Worm (Caenorhabditis elegans) whole organism, L4 larva: ENCODE measurements around the gene F58H1.5.

Source experiments
- D1046.2 ChIP-seq: fragments of 200-800 bp; sonication (Bioruptor generic); IDR thresholded peaks from 2 replicates; pipeline ENCODE4 v1.3.6; 2022; ENCODE audit warnings: missing genetic modification characterization, missing compliant biosample characterization
- F10B5.3 ChIP-seq: sonication (generic microtip); optimal IDR thresholded peaks from 2 replicates; lab custom pipeline; 2016; ENCODE audit warnings: mild to moderate bottlenecking, missing genetic modification characterization, missing compliant biosample characterization
- F49E8.2 ChIP-seq: sonication (generic microtip); optimal IDR thresholded peaks from 2 replicates; lab custom pipeline; 2016; ENCODE audit warnings: missing compliant biosample characterization, mild to moderate bottlenecking, missing genetic modification characterization, borderline replicate concordance
- T20F7.1 ChIP-seq: fragments of 200-800 bp; sonication (Bioruptor generic); optimal IDR thresholded peaks from 2 replicates; lab custom pipeline; 2018; ENCODE audit warnings: mild to moderate bottlenecking, missing genetic modification characterization, missing compliant biosample characterization
- ZK337.2 ChIP-seq: fragments of 200-800 bp; sonication (Bioruptor generic); IDR thresholded peaks from 2 replicates; pipeline ENCODE4 v1.3.6; 2022; ENCODE audit warnings: missing genetic modification reagents, missing genetic modification characterization, missing compliant biosample characterization
- arid-1 ChIP-seq: fragments of 200-800 bp; sonication (Bioruptor generic); conservative IDR thresholded peaks from 2 replicates; pipeline ENCODE4 v1.3.6; 2022; ENCODE audit warnings: missing genetic modification reagents, missing genetic modification characterization, missing compliant biosample characterization
- ceh-20 ChIP-seq: fragments of 200-800 bp; sonication (Bioruptor generic); IDR thresholded peaks from 2 replicates; pipeline ENCODE4 v1.3.6; 2022; ENCODE audit warnings: missing genetic modification reagents, missing genetic modification characterization, missing compliant biosample characterization
- ceh-32 ChIP-seq: sonication (generic microtip); optimal IDR thresholded peaks from 2 replicates; lab custom pipeline; 2016; ENCODE audit warnings: mild to moderate bottlenecking, missing genetic modification characterization, missing compliant biosample characterization; ENCODE audit not compliant: poor library complexity
- ceh-44 ChIP-seq: fragments of 200-800 bp; sonication (Bioruptor generic); IDR thresholded peaks from 2 replicates; pipeline ENCODE4 v1.3.6; 2022; ENCODE audit warnings: missing genetic modification reagents, missing genetic modification characterization, missing compliant biosample characterization
- ceh-82 ChIP-seq: sonication (generic microtip); optimal IDR thresholded peaks from 2 replicates; lab custom pipeline; 2017; ENCODE audit warnings: missing biosample characterization, missing genetic modification characterization
- ces-1 ChIP-seq: fragments of 150-350 bp; sonication (generic microtip); optimal IDR thresholded peaks from 4 replicates; lab custom pipeline; 2014; ENCODE audit warnings: missing biosample characterization, missing genetic modification reagents, missing genetic modification characterization
- cey-2 ChIP-seq: sonication (generic microtip); optimal IDR thresholded peaks from 3 replicates; lab custom pipeline; 2017; ENCODE audit warnings: missing genetic modification characterization, mild to moderate bottlenecking, missing compliant biosample characterization, antibody characterized with exemption, borderline replicate concordance; ENCODE audit not compliant: insufficient read depth
- daf-12 ChIP-seq: fragments of 150-350 bp; optimal IDR thresholded peaks from 2 replicates; lab custom pipeline; 2014; ENCODE audit warnings: missing biosample characterization, missing genetic modification reagents, missing genetic modification characterization
- daf-16 ChIP-seq, 3 experiments: sonication (generic microtip); optimal IDR thresholded peaks; 2 replicates each; lab custom pipeline; 2016 to 2017; ENCODE audit warnings: missing genetic modification characterization in 3 of 3, missing genetic modification reagents in 3 of 3, mild to moderate bottlenecking in 2 of 3, missing compliant biosample characterization in 2 of 3, missing biosample characterization in 1 of 3, moderate library complexity in 1 of 3
- dmd-6 ChIP-seq: fragments of 200-800 bp; sonication (Bioruptor generic); IDR thresholded peaks from 2 replicates; pipeline ENCODE4 v1.3.6; 2022; ENCODE audit warnings: missing genetic modification reagents, missing genetic modification characterization, missing compliant biosample characterization
- dmd-8 ChIP-seq: fragments of 200-800 bp; sonication (Bioruptor generic); IDR thresholded peaks from 2 replicates; pipeline ENCODE4 v1.3.6; 2022; ENCODE audit warnings: missing genetic modification characterization, missing compliant biosample characterization
- dve-1 ChIP-seq: sonication (generic microtip); optimal IDR thresholded peaks from 2 replicates; lab custom pipeline; 2017; ENCODE audit warnings: antibody characterized with exemption, mild to moderate bottlenecking, missing genetic modification characterization, missing compliant biosample characterization; ENCODE audit not compliant: insufficient read depth
- egl-27 ChIP-seq: sonication (generic microtip); optimal IDR thresholded peaks from 3 replicates; lab custom pipeline; 2017; ENCODE audit warnings: missing biosample characterization, missing genetic modification reagents, missing genetic modification characterization
- fos-1 ChIP-seq: fragments of 150-350 bp; optimal IDR thresholded peaks from 2 replicates; lab custom pipeline; 2014; ENCODE audit warnings: missing biosample characterization, missing genetic modification characterization
- gei-8 ChIP-seq: fragments of 200-800 bp; sonication (Bioruptor generic); optimal IDR thresholded peaks from 2 replicates; lab custom pipeline; 2018; ENCODE audit warnings: mild to moderate bottlenecking, missing genetic modification characterization, missing compliant biosample characterization
- hif-1 ChIP-seq, 2 experiments: sonication (generic microtip); optimal IDR thresholded peaks; 2 replicates each; lab custom pipeline; 2016 to 2017; ENCODE audit warnings: missing compliant biosample characterization in 2 of 2, missing genetic modification characterization in 2 of 2, missing genetic modification reagents in 2 of 2, missing genotype in 2 of 2, mild to moderate bottlenecking in 1 of 2
- hlh-11 ChIP-seq: fragments of 200-800 bp; sonication (Bioruptor generic); optimal IDR thresholded peaks from 2 replicates; lab custom pipeline; 2018; ENCODE audit warnings: mild to moderate bottlenecking, missing genetic modification characterization, missing compliant biosample characterization
- hlh-30 ChIP-seq: sonication (generic microtip); optimal IDR thresholded peaks from 2 replicates; lab custom pipeline; 2017; ENCODE audit warnings: antibody characterized with exemption, mild to moderate bottlenecking, missing genetic modification characterization, missing compliant biosample characterization; ENCODE audit not compliant: insufficient read depth
- lin-1 ChIP-seq: fragments of 200-800 bp; sonication (Bioruptor generic); IDR thresholded peaks from 2 replicates; pipeline ENCODE4 v1.3.6; 2022; ENCODE audit warnings: missing genetic modification reagents, missing genetic modification characterization, missing compliant biosample characterization
- lin-29 ChIP-seq: fragments of 200-800 bp; sonication (Bioruptor generic); IDR thresholded peaks from 2 replicates; pipeline ENCODE4 v1.3.6; 2022; ENCODE audit warnings: missing genetic modification reagents, missing genetic modification characterization, missing compliant biosample characterization
- lsy-2 ChIP-seq, 2 experiments: fragments of 150-350 bp in 1 of 2; sonication (generic microtip) in 1 of 2; optimal IDR thresholded peaks; 2 replicates each; lab custom pipeline; 2014 to 2017; ENCODE audit warnings: missing biosample characterization in 2 of 2, missing genetic modification characterization in 2 of 2
- madf-5 ChIP-seq, 2 experiments: fragments of 200-800 bp; sonication (Bioruptor generic); IDR thresholded peaks; 2 replicates each; pipeline ENCODE4 v1.3.6; 2022; ENCODE audit warnings: missing compliant biosample characterization in 2 of 2, missing genetic modification characterization in 2 of 2
- madf-9 ChIP-seq: fragments of 200-800 bp; sonication (Bioruptor generic); conservative IDR thresholded peaks from 2 replicates; pipeline ENCODE4 v1.3.6; 2022; ENCODE audit warnings: missing genetic modification reagents, missing genetic modification characterization, missing compliant biosample characterization
- mep-1 ChIP-seq: fragments of 150-350 bp; sonication (generic microtip); optimal IDR thresholded peaks from 3 replicates; lab custom pipeline; 2014; ENCODE audit warnings: missing biosample characterization, missing genetic modification characterization
- mxl-2 ChIP-seq: fragments of 200-800 bp; sonication (Bioruptor generic); conservative IDR thresholded peaks from 2 replicates; pipeline ENCODE4 v1.3.6; 2022; ENCODE audit warnings: missing genetic modification reagents, missing genetic modification characterization, missing compliant biosample characterization
- nhr-10 ChIP-seq: fragments of 150-350 bp; optimal IDR thresholded peaks from 2 replicates; lab custom pipeline; 2014; ENCODE audit warnings: missing biosample characterization, missing genetic modification characterization
- nhr-25 ChIP-seq: sonication (generic microtip); optimal IDR thresholded peaks from 2 replicates; lab custom pipeline; 2017; ENCODE audit warnings: missing genetic modification characterization, mild to moderate bottlenecking, missing compliant biosample characterization, antibody characterized with exemption, moderate library complexity, borderline replicate concordance; ENCODE audit not compliant: insufficient read depth
- nhr-28 ChIP-seq: fragments of 150-350 bp; optimal IDR thresholded peaks from 2 replicates; lab custom pipeline; 2014; ENCODE audit warnings: missing biosample characterization, missing genetic modification characterization
- nhr-48 ChIP-seq: sonication (generic microtip); optimal IDR thresholded peaks from 2 replicates; lab custom pipeline; 2016; ENCODE audit warnings: mild to moderate bottlenecking, missing genetic modification characterization, missing compliant biosample characterization
- nhr-6 ChIP-seq: fragments of 150-350 bp; optimal IDR thresholded peaks from 2 replicates; lab custom pipeline; 2014; ENCODE audit warnings: missing biosample characterization, missing genetic modification characterization
- nhr-76 ChIP-seq: fragments of 150-350 bp; optimal IDR thresholded peaks from 2 replicates; lab custom pipeline; 2014; ENCODE audit warnings: missing biosample characterization, missing genetic modification characterization
- nhr-77 ChIP-seq: fragments of 150-350 bp; optimal IDR thresholded peaks from 2 replicates; lab custom pipeline; 2014; ENCODE audit warnings: missing biosample characterization, missing genetic modification characterization
- pqm-1 ChIP-seq: sonication (generic microtip); optimal IDR thresholded peaks from 2 replicates; lab custom pipeline; 2017; ENCODE audit warnings: missing biosample characterization, missing genetic modification characterization
- rbr-2 ChIP-seq: sonication (generic microtip); optimal IDR thresholded peaks from 2 replicates; lab custom pipeline; 2016; ENCODE audit warnings: missing genotype, missing genetic modification characterization, missing compliant biosample characterization
- saeg-2 ChIP-seq: fragments of 200-800 bp; sonication (Bioruptor generic); IDR thresholded peaks from 2 replicates; pipeline ENCODE4 v1.3.6; 2022; ENCODE audit warnings: missing genetic modification reagents, missing genetic modification characterization, missing compliant biosample characterization
- set-16 ChIP-seq: fragments of 200-800 bp; sonication (Bioruptor generic); IDR thresholded peaks from 2 replicates; pipeline ENCODE4 v1.3.6; 2022; ENCODE audit warnings: missing genetic modification reagents, missing genetic modification characterization, missing compliant biosample characterization
- snpc-4 ChIP-seq: fragments of 150-350 bp; optimal IDR thresholded peaks from 2 replicates; lab custom pipeline; 2014; ENCODE audit warnings: missing biosample characterization, missing genetic modification characterization
- spr-1 ChIP-seq: sonication (generic microtip); optimal IDR thresholded peaks from 2 replicates; lab custom pipeline; 2016; ENCODE audit warnings: mild to moderate bottlenecking, missing genetic modification characterization, missing compliant biosample characterization
- spr-3 ChIP-seq: fragments of 200-800 bp; sonication (Bioruptor generic); optimal IDR thresholded peaks from 2 replicates; lab custom pipeline; 2018; ENCODE audit warnings: mild to moderate bottlenecking, missing genetic modification characterization, missing compliant biosample characterization
- unc-62 ChIP-seq, 3 experiments: fragments of 150-350 bp in 1 of 3; sonication (generic microtip); optimal IDR thresholded peaks in 2 of 3; peaks in 1 of 3; 1 replicate in 1 of 3; 2 replicates in 2 of 3; lab custom pipeline; 2014 to 2017; ENCODE audit warnings: missing biosample characterization in 3 of 3, missing genetic modification characterization in 3 of 3, missing genetic modification reagents in 3 of 3, missing genotype in 1 of 3
- zag-1 ChIP-seq: fragments of 150-350 bp; optimal IDR thresholded peaks from 2 replicates; lab custom pipeline; 2014; ENCODE audit warnings: missing biosample characterization, missing genetic modification characterization
- zip-11 ChIP-seq: fragments of 200-800 bp; sonication (Bioruptor generic); IDR thresholded peaks from 2 replicates; pipeline ENCODE4 v1.3.6; 2022; ENCODE audit warnings: missing genetic modification characterization, missing compliant biosample characterization
- zip-2 ChIP-seq: fragments of 150-350 bp; optimal IDR thresholded peaks from 2 replicates; lab custom pipeline; 2014; ENCODE audit warnings: missing biosample characterization, missing genetic modification characterization
- ztf-11 ChIP-seq: fragments of 150-350 bp; optimal IDR thresholded peaks from 2 replicates; lab custom pipeline; 2014; ENCODE audit warnings: missing biosample characterization, missing genetic modification characterization
- ztf-7 ChIP-seq: fragments of 150-350 bp; optimal IDR thresholded peaks from 2 replicates; lab custom pipeline; 2014; ENCODE audit warnings: missing biosample characterization, missing genetic modification characterization

F58H1.5 gene

ce11 chrV:11975233-11975632 lies 17.0 kb downstream of the F58H1.5 start, which contains the start of gene cpr-1:
Gene cpr-1, plus strand, starts transcription at chrV:11975551.
- no peak for TF ChIP-seq gei-8 (GFP tag; lab: Kevin White, UChicago)
- no peak for TF ChIP-seq zag-1 (tag; lab: Kevin White, UChicago)
- no peak for TF ChIP-seq daf-16 (GFP tag; optimal IDR thresholded peaks at IDR 0.05; lab: Kevin White, UChicago)
- TF ChIP-seq daf-16 (tag; optimal IDR thresholded peaks at IDR 0.05; lab: Kevin White, UChicago) = peak; percentile 42
- TF ChIP-seq pqm-1 = peak; percentile 77
- TF ChIP-seq F10B5.3 (tag; lab: Kevin White, UChicago) = no peak
- no peak for TF ChIP-seq ceh-32 (tag; lab: Kevin White, UChicago)
- TF ChIP-seq madf-9 (GFP tag; lab: Robert Waterston, UW) = no peak
- no peak for TF ChIP-seq D1046.2 (GFP tag; lab: Robert Waterston, UW)
- TF ChIP-seq ztf-7 (tag; lab: Kevin White, UChicago) = no peak
- no peak for TF ChIP-seq fos-1
- TF ChIP-seq nhr-77 (tag; lab: Kevin White, UChicago) = peak; percentile 25
- no peak for TF ChIP-seq madf-5 (GFP tag; IDR thresholded peaks at IDR 0.05; lab: Robert Waterston, UW)
- no peak for TF ChIP-seq mxl-2 (GFP tag; lab: Robert Waterston, UW)
- TF ChIP-seq hlh-11 (tag; lab: Kevin White, UChicago) = peak; percentile 87
- TF ChIP-seq nhr-76 = no peak
- no peak for TF ChIP-seq mep-1 (tag; lab: Kevin White, UChicago)
- TF ChIP-seq snpc-4 (tag; lab: Kevin White, UChicago) = no peak
- TF ChIP-seq lin-1 (GFP tag; lab: Robert Waterston, UW) = peak; percentile 80
- TF ChIP-seq ces-1 (GFP tag; lab: Kevin White, UChicago) = no peak
- no peak for TF ChIP-seq ztf-11
- no peak for TF ChIP-seq nhr-6 (tag; lab: Kevin White, UChicago)
- TF ChIP-seq cey-2 (tag; lab: Kevin White, UChicago) = no peak
- no peak for TF ChIP-seq spr-3 (GFP tag; lab: Kevin White, UChicago)
- TF ChIP-seq ceh-82 (tag; lab: Kevin White, UChicago) = no peak
- no peak for TF ChIP-seq zip-11 (GFP tag; lab: Robert Waterston, UW)
- peak in 1 of 2 experiments; percentile 75 for TF ChIP-seq unc-62 (GFP tag; optimal IDR thresholded peaks at IDR 0.05 in 1 of 2; lab: Kevin White, UChicago)
- TF ChIP-seq unc-62 (tag; optimal IDR thresholded peaks at IDR 0.05; lab: Kevin White, UChicago) = no peak
- TF ChIP-seq daf-12 = no peak
- TF ChIP-seq lin-29 (GFP tag; lab: Robert Waterston, UW) = no peak
- TF ChIP-seq ceh-44 (GFP tag; lab: Robert Waterston, UW) = no peak
- TF ChIP-seq ceh-20 (GFP tag; lab: Robert Waterston, UW) = no peak
- TF ChIP-seq hif-1 (tag; optimal IDR thresholded peaks at IDR 0.05; lab: Kevin White, UChicago) = no peak
- TF ChIP-seq dmd-6 (GFP tag; lab: Robert Waterston, UW) = peak; percentile 92
- no peak for TF ChIP-seq rbr-2 (tag; lab: Kevin White, UChicago)
- no peak for TF ChIP-seq spr-1 (tag; lab: Kevin White, UChicago)
- TF ChIP-seq set-16 = no peak
- TF ChIP-seq zip-2 (tag; lab: Kevin White, UChicago) = no peak
- TF ChIP-seq arid-1 = no peak
- TF ChIP-seq saeg-2 (GFP tag; lab: Robert Waterston, UW) = no peak
- TF ChIP-seq egl-27 (tag; lab: Kevin White, UChicago) = no peak
- TF ChIP-seq ZK337.2 (GFP tag; lab: Robert Waterston, UW) = no peak
- peak; percentile 69 for TF ChIP-seq nhr-28 (tag; lab: Kevin White, UChicago)
- TF ChIP-seq dve-1 = peak; percentile 65
- TF ChIP-seq dmd-8 (GFP tag; lab: Robert Waterston, UW) = no peak
- peak; percentile 69 for TF ChIP-seq nhr-48 (tag; lab: Kevin White, UChicago)
- TF ChIP-seq F49E8.2 = no peak
- TF ChIP-seq T20F7.1 (GFP tag; lab: Kevin White, UChicago) = peak; percentile 22
- peak; percentile 12 for TF ChIP-seq hlh-30 (tag; lab: Kevin White, UChicago)
- no peak for TF ChIP-seq lsy-2 (tag; optimal IDR thresholded peaks at IDR 0.05; lab: Kevin White, UChicago)
- no peak for TF ChIP-seq nhr-25 (tag; lab: Kevin White, UChicago)
- no peak for TF ChIP-seq nhr-10 (tag; lab: Kevin White, UChicago)
